Worm (Caenorhabditis elegans) whole organism, L4 larva: Measurements from ENCODE around the gene F18A12.2.

Experiments
- F26F4.8 ChIP-seq: fragments of 200-800 bp; sonication (Bioruptor generic); conservative IDR thresholded peaks from 2 replicates; pipeline ENCODE4 v1.3.6; 2022; ENCODE audit warnings: missing genetic modification characterization, missing compliant biosample characterization
- F37D6.2 ChIP-seq: sonication (generic microtip); optimal IDR thresholded peaks from 2 replicates; lab custom pipeline; 2016; ENCODE audit warnings: mild to moderate bottlenecking, missing genetic modification characterization, missing compliant biosample characterization
- T26A8.4 ChIP-seq: fragments of 200-800 bp; sonication (Bioruptor generic); IDR thresholded peaks from 2 replicates; pipeline ENCODE4 v1.3.6; 2022; ENCODE audit warnings: missing genetic modification characterization, missing compliant biosample characterization
- Y105C5A.15 ChIP-seq: fragments of 200-800 bp; sonication (Bioruptor generic); IDR thresholded peaks from 2 replicates; pipeline ENCODE4 v1.3.6; 2022; ENCODE audit warnings: missing genetic modification characterization, missing compliant biosample characterization
- Y75B8A.6 ChIP-seq: fragments of 200-800 bp; sonication (Bioruptor generic); IDR thresholded peaks from 2 replicates; pipeline ENCODE4 v1.3.6; 2022; ENCODE audit warnings: missing genetic modification reagents, missing genetic modification characterization, missing compliant biosample characterization
- ZK546.5 ChIP-seq, 2 experiments: sonication (generic microtip); optimal IDR thresholded peaks; 2 replicates each; lab custom pipeline; 2017; ENCODE audit warnings: missing biosample characterization in 2 of 2, missing genetic modification characterization in 2 of 2
- ama-1 ChIP-seq: fragments of 150-350 bp; optimal IDR thresholded peaks from 2 replicates; lab custom pipeline; 2014; ENCODE audit warnings: inconsistent platforms, mixed read lengths
- arid-1 ChIP-seq: fragments of 200-800 bp; sonication (Bioruptor generic); conservative IDR thresholded peaks from 2 replicates; pipeline ENCODE4 v1.3.6; 2022; ENCODE audit warnings: missing genetic modification reagents, missing genetic modification characterization, missing compliant biosample characterization
- ceh-28 ChIP-seq: fragments of 150-350 bp; optimal IDR thresholded peaks from 2 replicates; lab custom pipeline; 2014; ENCODE audit warnings: missing biosample characterization, missing genetic modification reagents, missing genetic modification characterization
- ceh-82 ChIP-seq: sonication (generic microtip); optimal IDR thresholded peaks from 2 replicates; lab custom pipeline; 2017; ENCODE audit warnings: missing biosample characterization, missing genetic modification characterization
- ces-1 ChIP-seq: fragments of 150-350 bp; sonication (generic microtip); optimal IDR thresholded peaks from 4 replicates; lab custom pipeline; 2014; ENCODE audit warnings: missing biosample characterization, missing genetic modification reagents, missing genetic modification characterization
- dmd-9 ChIP-seq: fragments of 200-800 bp; sonication (Bioruptor generic); IDR thresholded peaks from 2 replicates; pipeline ENCODE4 v1.3.6; 2022; ENCODE audit warnings: missing genetic modification reagents, missing genetic modification characterization, missing compliant biosample characterization
- dpl-1 ChIP-seq: fragments of 150-350 bp; optimal IDR thresholded peaks from 2 replicates; lab custom pipeline; 2014; ENCODE audit warnings: missing biosample characterization, missing genetic modification reagents, missing genetic modification characterization
- duxl-1 ChIP-seq: sonication (generic microtip); optimal IDR thresholded peaks from 2 replicates; lab custom pipeline; 2016; ENCODE audit warnings: mild to moderate bottlenecking, missing genetic modification characterization, moderate library complexity, missing compliant biosample characterization; ENCODE audit not compliant: poor library complexity
- dve-1 ChIP-seq: sonication (generic microtip); optimal IDR thresholded peaks from 2 replicates; lab custom pipeline; 2017; ENCODE audit warnings: antibody characterized with exemption, mild to moderate bottlenecking, missing genetic modification characterization, missing compliant biosample characterization; ENCODE audit not compliant: insufficient read depth
- egl-27 ChIP-seq: sonication (generic microtip); optimal IDR thresholded peaks from 3 replicates; lab custom pipeline; 2017; ENCODE audit warnings: missing biosample characterization, missing genetic modification reagents, missing genetic modification characterization
- egl-43 ChIP-seq: fragments of 200-800 bp; sonication (Bioruptor generic); IDR thresholded peaks from 2 replicates; pipeline ENCODE4 v1.3.6; 2022; ENCODE audit warnings: missing genetic modification reagents, missing genetic modification characterization, missing compliant biosample characterization
- fos-1 ChIP-seq: fragments of 150-350 bp; optimal IDR thresholded peaks from 2 replicates; lab custom pipeline; 2014; ENCODE audit warnings: missing biosample characterization, missing genetic modification characterization
- hif-1 ChIP-seq, 2 experiments: sonication (generic microtip); optimal IDR thresholded peaks; 2 replicates each; lab custom pipeline; 2016 to 2017; ENCODE audit warnings: missing compliant biosample characterization in 2 of 2, missing genetic modification characterization in 2 of 2, missing genetic modification reagents in 2 of 2, missing genotype in 2 of 2, mild to moderate bottlenecking in 1 of 2
- lin-29 ChIP-seq: fragments of 200-800 bp; sonication (Bioruptor generic); IDR thresholded peaks from 2 replicates; pipeline ENCODE4 v1.3.6; 2022; ENCODE audit warnings: missing genetic modification reagents, missing genetic modification characterization, missing compliant biosample characterization
- lin-39 ChIP-seq: fragments of 150-350 bp; optimal IDR thresholded peaks from 2 replicates; lab custom pipeline; 2014; ENCODE audit warnings: missing biosample characterization, missing genetic modification reagents, missing genetic modification characterization
- lsy-2 ChIP-seq, 2 experiments: fragments of 150-350 bp in 1 of 2; sonication (generic microtip) in 1 of 2; optimal IDR thresholded peaks; 2 replicates each; lab custom pipeline; 2014 to 2017; ENCODE audit warnings: missing biosample characterization in 2 of 2, missing genetic modification characterization in 2 of 2
- madf-9 ChIP-seq: fragments of 200-800 bp; sonication (Bioruptor generic); conservative IDR thresholded peaks from 2 replicates; pipeline ENCODE4 v1.3.6; 2022; ENCODE audit warnings: missing genetic modification reagents, missing genetic modification characterization, missing compliant biosample characterization
- mep-1 ChIP-seq: fragments of 150-350 bp; sonication (generic microtip); optimal IDR thresholded peaks from 3 replicates; lab custom pipeline; 2014; ENCODE audit warnings: missing biosample characterization, missing genetic modification characterization
- mes-2 ChIP-seq: sonication (generic microtip); optimal IDR thresholded peaks from 2 replicates; lab custom pipeline; 2016; ENCODE audit warnings: missing genotype, mild to moderate bottlenecking, missing genetic modification characterization, missing compliant biosample characterization; ENCODE audit not compliant: poor library complexity, severe bottlenecking
- mxl-3 ChIP-seq: fragments of 200-800 bp; sonication (Bioruptor generic); optimal IDR thresholded peaks from 2 replicates; lab custom pipeline; 2018; ENCODE audit warnings: mild to moderate bottlenecking, missing genetic modification characterization, missing compliant biosample characterization
- nhr-10 ChIP-seq: fragments of 150-350 bp; optimal IDR thresholded peaks from 2 replicates; lab custom pipeline; 2014; ENCODE audit warnings: missing biosample characterization, missing genetic modification characterization
- nhr-111 ChIP-seq: fragments of 200-800 bp; sonication (Bioruptor generic); optimal IDR thresholded peaks from 2 replicates; lab custom pipeline; 2018; ENCODE audit warnings: mild to moderate bottlenecking, missing genetic modification characterization, missing compliant biosample characterization
- nhr-28 ChIP-seq: fragments of 150-350 bp; optimal IDR thresholded peaks from 2 replicates; lab custom pipeline; 2014; ENCODE audit warnings: missing biosample characterization, missing genetic modification characterization
- nhr-41 ChIP-seq: fragments of 200-800 bp; sonication (Bioruptor generic); IDR thresholded peaks from 2 replicates; pipeline ENCODE4 v1.3.6; 2022; ENCODE audit warnings: missing genetic modification reagents, missing genetic modification characterization, missing compliant biosample characterization
- nhr-42 ChIP-seq: fragments of 200-800 bp; sonication (Bioruptor generic); IDR thresholded peaks from 2 replicates; pipeline ENCODE4 v1.3.6; 2022; ENCODE audit warnings: missing genetic modification characterization, missing compliant biosample characterization
- pha-4 ChIP-seq, 2 experiments: fragments of 150-350 bp in 1 of 2; fragments of 200-800 bp in 1 of 2; sonication (Bioruptor generic) in 1 of 2; IDR thresholded peaks in 1 of 2; optimal IDR thresholded peaks in 1 of 2; 2 replicates each; pipeline versions ENCODE4 v1.3.6 to Lab custom; 2014 to 2022; ENCODE audit warnings: missing genetic modification characterization in 2 of 2, missing genetic modification reagents in 2 of 2, missing biosample characterization in 1 of 2, missing compliant biosample characterization in 1 of 2
- pqm-1 ChIP-seq: sonication (generic microtip); optimal IDR thresholded peaks from 2 replicates; lab custom pipeline; 2017; ENCODE audit warnings: missing biosample characterization, missing genetic modification characterization
- saeg-2 ChIP-seq: fragments of 200-800 bp; sonication (Bioruptor generic); IDR thresholded peaks from 2 replicates; pipeline ENCODE4 v1.3.6; 2022; ENCODE audit warnings: missing genetic modification reagents, missing genetic modification characterization, missing compliant biosample characterization
- sdz-12 ChIP-seq: fragments of 200-800 bp; sonication (Bioruptor generic); optimal IDR thresholded peaks from 2 replicates; lab custom pipeline; 2018; ENCODE audit warnings: mild to moderate bottlenecking, missing genetic modification characterization, missing compliant biosample characterization
- snpc-1.2 ChIP-seq: fragments of 200-800 bp; sonication (Bioruptor generic); IDR thresholded peaks from 2 replicates; pipeline ENCODE4 v1.3.6; 2022; ENCODE audit warnings: missing genetic modification reagents, missing genetic modification characterization, missing compliant biosample characterization
- tag-97 ChIP-seq: fragments of 200-800 bp; sonication (Bioruptor generic); IDR thresholded peaks from 2 replicates; pipeline ENCODE4 v1.3.6; 2022; ENCODE audit warnings: missing genetic modification characterization, missing compliant biosample characterization
- zfp-2 ChIP-seq: sonication (generic microtip); optimal IDR thresholded peaks from 2 replicates; lab custom pipeline; 2016; ENCODE audit warnings: mild to moderate bottlenecking, missing genetic modification characterization, missing compliant biosample characterization
- zfp-3 ChIP-seq: fragments of 200-800 bp; sonication (Bioruptor generic); conservative IDR thresholded peaks from 2 replicates; pipeline ENCODE4 v1.3.6; 2022; ENCODE audit warnings: missing genetic modification reagents, missing genetic modification characterization, missing compliant biosample characterization
- zip-2 ChIP-seq: fragments of 150-350 bp; optimal IDR thresholded peaks from 2 replicates; lab custom pipeline; 2014; ENCODE audit warnings: missing biosample characterization, missing genetic modification characterization

F18A12.2 gene

DNA sequence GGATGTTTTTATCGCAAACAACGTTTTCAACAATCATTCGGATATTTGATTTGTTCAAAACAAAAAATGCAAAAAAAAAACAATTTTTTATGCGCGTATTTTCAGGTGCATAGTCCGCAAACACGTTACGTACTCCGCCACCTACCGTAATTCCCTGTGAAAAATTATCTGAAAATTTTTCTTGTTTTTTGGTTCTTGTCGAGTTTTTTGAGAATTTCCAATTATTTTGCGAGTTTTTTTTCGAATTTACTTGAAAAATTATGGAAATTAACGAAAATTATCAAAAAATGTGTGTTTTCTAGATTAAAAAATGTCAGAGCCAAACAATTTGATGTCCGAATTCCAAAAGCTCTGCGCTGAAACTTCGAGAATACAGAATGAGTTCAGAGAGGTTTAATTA lies 37.8 kb downstream of the F18A12.2 start, which contains the start of gene C16C8.12:
Gene C16C8.12, plus strand, starts transcription at position 301 of the 400 bp plus-strand sequence.
- TF ChIP-seq ces-1 (GFP tag; lab: Kevin White, UChicago) (no peak), F37D6.2 (no peak), lin-29 (GFP tag; lab: Robert Waterston, UW) (no peak), arid-1 (GFP tag; lab: Robert Waterston, UW) (no peak), mep-1 (no peak), nhr-42 (no peak), Y105C5A.15 (GFP tag; lab: Robert Waterston, UW) (no peak), nhr-28 (tag; lab: Kevin White, UChicago) (no peak), mxl-3 (GFP tag; lab: Kevin White, UChicago) (no peak), hif-1 (tag; optimal IDR thresholded peaks at IDR 0.05; lab: Kevin White, UChicago) (no peak), madf-9 (GFP tag; lab: Robert Waterston, UW) (no peak), fos-1 (tag; lab: Kevin White, UChicago) (no peak), duxl-1 (tag; lab: Kevin White, UChicago) (no peak), pha-4 (GFP tag; IDR thresholded peaks at IDR 0.05; lab: Robert Waterston, UW) (no peak), pha-4 (tag; optimal IDR thresholded peaks at IDR 0.05; lab: Kevin White, UChicago) (no peak), nhr-41 (GFP tag; lab: Robert Waterston, UW) (no peak), tag-97 (no peak)

DNA sequence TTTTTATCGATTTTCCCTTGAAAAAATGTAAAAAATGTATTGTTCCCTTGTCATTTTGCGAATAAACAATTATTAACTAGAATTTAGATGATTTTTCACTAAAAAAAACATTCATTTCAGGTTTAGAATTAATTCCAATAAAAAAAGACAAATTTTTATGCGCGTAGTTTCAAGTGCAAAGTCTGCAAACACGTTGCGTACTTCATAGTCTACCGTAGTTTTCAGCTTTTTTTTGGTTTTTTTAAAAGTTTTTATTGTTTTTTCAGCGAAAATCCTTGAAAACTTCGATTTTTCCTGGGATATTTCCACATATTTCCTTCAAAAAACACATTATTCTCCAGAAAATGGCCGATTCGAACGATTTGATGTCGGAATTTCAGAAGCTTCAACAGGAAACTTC lies 38.9 kb downstream of the F18A12.2 start, which contains the start of gene C16C8.11:
Gene C16C8.11, plus strand, starts transcription at position 188 of the 400 bp plus-strand sequence.
- TF ChIP-seq mes-2 (tag; lab: Kevin White, UChicago), result no peak
- TF ChIP-seq saeg-2, result no peak
- no peak for TF ChIP-seq zfp-3 (GFP tag; lab: Robert Waterston, UW)
- no peak for TF ChIP-seq snpc-1.2
- no peak for TF ChIP-seq nhr-10 (tag; lab: Kevin White, UChicago)
- TF ChIP-seq pqm-1 (tag; lab: Kevin White, UChicago), result no peak
- TF ChIP-seq arid-1 (GFP tag; lab: Robert Waterston, UW), result no peak
- TF ChIP-seq lsy-2 (tag; optimal IDR thresholded peaks at IDR 0.05; lab: Kevin White, UChicago), result no peak

DNA sequence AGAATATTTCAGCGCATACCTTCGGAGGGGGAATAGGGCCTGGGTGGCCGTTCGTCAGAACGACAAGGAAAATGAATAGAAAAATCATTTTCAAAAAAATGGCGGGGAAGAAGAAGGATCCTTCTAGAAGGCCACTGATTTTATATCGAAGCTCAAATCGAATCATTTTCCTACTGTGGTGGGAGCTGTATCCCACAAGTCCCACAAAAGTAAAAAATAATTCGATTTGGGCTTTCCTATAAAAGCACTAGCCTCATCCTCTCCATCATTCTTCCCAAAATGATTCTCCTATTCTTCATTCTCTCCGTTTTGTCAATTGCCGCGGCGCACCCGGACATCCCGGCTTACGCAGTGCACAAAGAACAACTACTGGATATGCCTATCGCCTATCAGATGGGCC lies 43.5 kb downstream of the F18A12.2 start, which contains the start of the genes C16C8.26 and C16C8.19:
Gene C16C8.26, minus strand, starts transcription at position 101 of the 400 bp plus-strand sequence.
Gene C16C8.19, plus strand, starts transcription at position 279 of the 400 bp plus-strand sequence.
- no peak for TF ChIP-seq ZK546.5 (tag; optimal IDR thresholded peaks at IDR 0.05; lab: Kevin White, UChicago)
- no peak for TF ChIP-seq dve-1
- no peak for TF ChIP-seq egl-43 (GFP tag; lab: Robert Waterston, UW)
- TF ChIP-seq dpl-1 (GFP tag; lab: Kevin White, UChicago), result no peak

DNA sequence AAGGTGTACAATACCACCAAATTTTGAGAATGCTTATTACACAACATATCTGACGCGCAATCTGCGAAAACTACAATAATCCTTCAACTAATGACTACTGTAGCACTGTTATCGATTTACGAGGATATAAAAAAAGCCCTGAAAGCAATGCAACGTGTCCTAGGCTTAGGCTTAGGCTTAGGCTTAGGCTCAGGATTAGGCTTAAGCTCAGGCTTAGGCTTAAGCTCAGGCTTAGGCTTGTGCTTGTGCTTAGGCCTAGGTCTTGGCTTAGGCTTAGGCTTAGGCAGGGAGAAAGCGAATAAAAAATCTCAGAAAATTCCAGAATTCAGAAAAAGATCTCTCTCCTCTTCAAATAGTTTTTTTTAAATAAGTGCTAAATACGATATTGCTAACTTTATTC lies 44.5 kb downstream of the F18A12.2 start:
- no peak for TF ChIP-seq dmd-9 (GFP tag; lab: Robert Waterston, UW)
- TF ChIP-seq hif-1 (tag; optimal IDR thresholded peaks at IDR 0.05; lab: Kevin White, UChicago), result no peak
- no peak for TF ChIP-seq zfp-2 (tag; lab: Kevin White, UChicago)
- TF ChIP-seq ama-1 (lab: Kevin White, UChicago), result no peak
- no peak for TF ChIP-seq zip-2 (tag; lab: Kevin White, UChicago)
- TF ChIP-seq duxl-1 (tag; lab: Kevin White, UChicago), result no peak
- no peak for TF ChIP-seq egl-27
- TF ChIP-seq F26F4.8 (GFP tag; lab: Robert Waterston, UW), result no peak
- TF ChIP-seq T26A8.4, result no peak
- TF ChIP-seq nhr-111 (GFP tag; lab: Kevin White, UChicago), result no peak
- no peak for TF ChIP-seq snpc-1.2
- no peak for TF ChIP-seq ceh-28 (tag; lab: Kevin White, UChicago)
- no peak for TF ChIP-seq ceh-82 (tag; lab: Kevin White, UChicago)
- TF ChIP-seq egl-43 (GFP tag; lab: Robert Waterston, UW), result no peak
- no peak for TF ChIP-seq Y75B8A.6
- no peak for TF ChIP-seq nhr-41 (GFP tag; lab: Robert Waterston, UW)
- no peak for TF ChIP-seq sdz-12
- TF ChIP-seq lin-39 (tag; lab: Kevin White, UChicago), result no peak
